Worm (Caenorhabditis elegans): Measurements from ENCODE around the gene R02F2.8.

Gene R02F2.8

DNA sequence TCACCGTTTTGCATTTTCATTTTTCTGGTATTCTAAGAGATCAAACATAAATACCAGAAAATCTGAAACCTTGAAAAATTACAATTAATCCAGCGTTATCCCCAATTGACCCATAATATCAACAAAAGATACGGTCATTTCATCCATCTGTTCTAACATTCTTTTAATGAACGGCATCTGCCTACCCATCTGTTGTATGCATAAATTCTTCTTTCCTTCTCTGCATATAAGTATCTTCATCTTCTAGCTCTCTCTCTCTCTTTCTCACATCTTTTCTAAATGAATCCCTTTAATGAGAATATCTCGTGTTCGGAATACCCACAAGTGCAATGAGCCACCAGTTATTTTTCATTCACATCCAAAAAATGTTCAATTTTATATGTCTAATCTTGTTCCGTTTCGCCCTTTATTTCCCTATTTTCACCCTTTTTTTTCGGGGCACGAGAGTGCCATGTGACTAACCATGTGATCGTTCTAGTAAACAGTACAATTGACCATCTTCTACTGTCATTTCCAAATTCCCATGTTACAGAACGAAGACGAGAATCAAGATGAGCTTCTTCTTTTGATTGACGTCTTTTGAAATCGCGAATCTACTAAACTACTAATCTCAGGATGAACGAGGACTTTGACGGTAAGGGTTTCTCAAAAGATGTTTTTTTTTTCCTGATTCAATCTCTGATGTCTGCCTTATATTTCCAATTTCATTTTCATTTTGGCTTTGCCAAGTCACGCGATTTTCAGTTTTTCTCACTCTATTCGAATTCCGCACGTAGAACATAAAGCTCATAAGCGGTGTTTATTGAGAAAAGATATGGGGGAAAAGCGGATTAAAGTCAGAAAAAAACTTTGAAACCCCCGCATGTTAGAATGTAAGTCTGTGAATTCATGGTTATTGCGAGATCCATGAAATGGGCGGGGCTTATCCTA, 6.6 kb upstream of the R02F2.8 start, which contains the start of gene R02F2.1:
Gene R02F2.1, plus strand, starts transcription at position 528 of the 930 bp plus-strand sequence.
- TF ChIP-seq mdl-1 (tag; optimal IDR thresholded peaks at IDR 0.05) (no peak), ama-1 (optimal IDR thresholded peaks at IDR 0.05) (peak; percentile 38), nhr-25 (tag; optimal IDR thresholded peaks at IDR 0.05) (peak; percentile 68), blmp-1 (tag; optimal IDR thresholded peaks at IDR 0.05; ENCODE audit: insufficient read depth) (no peak), nhr-10 (tag; optimal IDR thresholded peaks at IDR 0.05) (no peak), gmeb-1 (tag; optimal IDR thresholded peaks at IDR 0.05) (peak; percentile 15), ztf-1 (GFP tag; conservative IDR thresholded peaks at IDR 0.05) (no peak), peb-1 (tag; optimal IDR thresholded peaks at IDR 0.05) (no peak), sma-3 (GFP tag; optimal IDR thresholded peaks at IDR 0.05) (peak; percentile 31), ZK546.5 (tag; optimal IDR thresholded peaks at IDR 0.05) (no peak), C34F6.9 (tag; optimal IDR thresholded peaks at IDR 0.05) (peak; percentile 29), nhr-6 (tag; optimal IDR thresholded peaks at IDR 0.05) (peak; percentile 11), R02D3.7 (tag; optimal IDR thresholded peaks at IDR 0.05) (no peak), Y55F3AM.14 (GFP tag; optimal IDR thresholded peaks at IDR 0.05) (no peak), ztf-11 (tag; optimal IDR thresholded peaks at IDR 0.05) (no peak), unc-62 (GFP tag; optimal IDR thresholded peaks at IDR 0.05) (no peak), nhr-129 (tag; optimal IDR thresholded peaks at IDR 0.05) (peak; percentile 72), ceh-82 (tag; optimal IDR thresholded peaks at IDR 0.05) (no peak), nhr-12 (tag; optimal IDR thresholded peaks at IDR 0.05) (no peak), fos-1 (tag; optimal IDR thresholded peaks at IDR 0.05) (peak; percentile 12), ceh-16 (tag; optimal IDR thresholded peaks at IDR 0.05) (no peak), nhr-23 (tag; optimal IDR thresholded peaks at IDR 0.05) (no peak), lin-39 (tag; optimal IDR thresholded peaks at IDR 0.05) (no peak), unc-55 (GFP tag; optimal IDR thresholded peaks at IDR 0.05) (peak; percentile 4), zag-1 (tag; optimal IDR thresholded peaks at IDR 0.05) (no peak), sma-9 (GFP tag; optimal IDR thresholded peaks at IDR 0.05) (peak; percentile 27), sma-9 (tag; optimal IDR thresholded peaks at IDR 0.05) (no peak), crh-2 (tag; optimal IDR thresholded peaks at IDR 0.05) (peak; percentile 62)

- TF ChIP-seq ceh-16 (tag; optimal IDR thresholded peaks at IDR 0.05) (no peak), lsy-2 (tag; optimal IDR thresholded peaks at IDR 0.05) (peak in 1 of 2 experiments; percentile 39), nhr-21 (tag; optimal IDR thresholded peaks at IDR 0.05) (peak; percentile 47)
Measured at ce11 chrIII:5500732-5501131, 5.7 kb upstream of the R02F2.8 start.

ce11 chrIII:5499942-5500341, 4.9 kb upstream of the R02F2.8 start:
- TF ChIP-seq ceh-16 (tag; optimal IDR thresholded peaks at IDR 0.05): no peak
- no peak for TF ChIP-seq nhr-12 (tag; optimal IDR thresholded peaks at IDR 0.05)

ce11 chrIII:5498973-5499372, 3.9 kb upstream of the R02F2.8 start, which contains the start of gene R02F2.9:
Gene R02F2.9, plus strand, starts transcription at chrIII:5499190.
- TF ChIP-seq C34F6.9 (tag; optimal IDR thresholded peaks at IDR 0.05) (peak; percentile 70), fos-1 (tag; optimal IDR thresholded peaks at IDR 0.05) (peak; percentile 4), lsy-2 (tag; optimal IDR thresholded peaks at IDR 0.05) (peak in 1 of 2 experiments; percentile 47), gmeb-1 (tag; optimal IDR thresholded peaks at IDR 0.05) (peak; percentile 95), unc-55 (GFP tag; optimal IDR thresholded peaks at IDR 0.05) (peak; percentile 82), sma-9 (GFP tag; optimal IDR thresholded peaks at IDR 0.05) (peak; percentile 32), sma-9 (tag; optimal IDR thresholded peaks at IDR 0.05) (no peak), nhr-25 (tag; optimal IDR thresholded peaks at IDR 0.05) (no peak), elt-3 (tag; optimal IDR thresholded peaks at IDR 0.05) (no peak), ceh-82 (tag; optimal IDR thresholded peaks at IDR 0.05) (no peak), snpc-4 (tag; optimal IDR thresholded peaks at IDR 0.05) (no peak), R02D3.7 (tag; optimal IDR thresholded peaks at IDR 0.05) (peak; percentile 92), crh-2 (tag; optimal IDR thresholded peaks at IDR 0.05) (peak; percentile 41), ZK546.5 (tag; optimal IDR thresholded peaks at IDR 0.05) (no peak), nhr-21 (tag; optimal IDR thresholded peaks at IDR 0.05) (peak; percentile 15), sma-3 (GFP tag; optimal IDR thresholded peaks at IDR 0.05) (peak; percentile 47)

Data from whole organism, L2 larva.